Worm (Caenorhabditis elegans): ENCODE results near the gene C06H2.7.

The C06H2.7 gene

ce11 chrV:11113607-11114006 lies 31.0 kb downstream of the C06H2.7 start, which contains the start of gene math-33:
math-33 (plus strand) TSS chrV:11113907.
- TF ChIP-seq ceh-45 (GFP tag; IDR thresholded peaks at IDR 0.05) (no peak), hlh-8 (tag; optimal IDR thresholded peaks at IDR 0.05) (no peak), nfya-1 (tag; optimal IDR thresholded peaks at IDR 0.05) (no peak), rnt-1 (tag; optimal IDR thresholded peaks at IDR 0.05) (no peak), pat-9 (tag; optimal IDR thresholded peaks at IDR 0.05) (no peak), nhr-232 (tag; optimal IDR thresholded peaks at IDR 0.05) (no peak), T23F11.4 (GFP tag; optimal IDR thresholded peaks at IDR 0.05) (no peak), pros-1 (tag; optimal IDR thresholded peaks at IDR 0.05) (no peak), madf-2 (tag; optimal IDR thresholded peaks at IDR 0.05) (no peak), unc-42 (tag; optimal IDR thresholded peaks at IDR 0.05) (no peak), elt-4 (tag; optimal IDR thresholded peaks at IDR 0.05) (no peak), ama-1 (optimal IDR thresholded peaks at IDR 0.05) (no peak), ceh-9 (tag; optimal IDR thresholded peaks at IDR 0.05) (no peak), hlh-15 (tag; optimal IDR thresholded peaks at IDR 0.05) (no peak), fkh-10 (GFP tag; optimal IDR thresholded peaks at IDR 0.05) (no peak), eyg-1 (tag; optimal IDR thresholded peaks at IDR 0.05) (no peak), ceh-24 (tag; optimal IDR thresholded peaks at IDR 0.05) (no peak), ceh-14 (tag; optimal IDR thresholded peaks at IDR 0.05) (no peak)

DNA sequence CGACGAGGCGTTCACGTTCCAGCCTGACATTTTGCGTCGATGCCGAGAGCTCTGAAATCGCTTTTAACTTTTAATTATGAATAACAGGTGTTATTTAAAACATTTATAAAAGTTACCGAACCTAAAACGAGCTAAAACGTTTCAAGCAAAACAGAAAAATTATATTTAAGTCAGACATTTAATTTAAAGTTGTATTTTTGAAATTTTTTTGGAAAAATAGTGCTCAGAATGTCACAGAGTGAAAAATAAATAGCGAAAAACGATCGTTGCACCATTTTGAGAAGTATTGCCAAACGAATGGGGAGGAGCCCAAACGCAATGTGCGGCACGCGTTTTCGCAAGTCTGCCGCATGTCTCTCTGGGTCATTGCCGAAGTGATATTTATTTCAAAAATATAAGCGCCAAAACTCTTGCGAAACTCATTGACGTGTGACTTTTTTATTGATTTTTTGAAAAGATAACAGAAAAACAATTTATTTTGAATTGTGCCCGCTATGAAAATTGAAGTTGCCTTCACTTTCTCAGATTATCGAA lies 31.5 kb downstream of the C06H2.7 start, which contains the start of gene erfa-3:
TSS of gene erfa-3 (minus strand) at position 51 of the 534 bp plus-strand sequence.
- TF ChIP-seq pha-2 (tag; optimal IDR thresholded peaks at IDR 0.05) (peak; percentile 85), pqm-1 (tag; optimal IDR thresholded peaks at IDR 0.05) (no peak), tbx-7 (tag; optimal IDR thresholded peaks at IDR 0.05) (peak; percentile 44), ceh-22 (tag; optimal IDR thresholded peaks at IDR 0.05) (no peak), ceh-18 (tag; optimal IDR thresholded peaks at IDR 0.05) (peak; percentile 52), F13H6.1 (tag; optimal IDR thresholded peaks at IDR 0.05) (peak; percentile 63), hlh-30 (tag; optimal IDR thresholded peaks at IDR 0.05; ENCODE audit: insufficient read depth) (peak; percentile 49), fkh-10 (GFP tag; optimal IDR thresholded peaks at IDR 0.05) (no peak), ahr-1 (tag; optimal IDR thresholded peaks at IDR 0.05) (peak; percentile 57), ceh-31 (tag; optimal IDR thresholded peaks at IDR 0.05) (peak; percentile 70), nfya-1 (tag; optimal IDR thresholded peaks at IDR 0.05) (peak; percentile 73), lin-11 (tag; optimal IDR thresholded peaks at IDR 0.05) (peak; percentile 54), rnt-1 (tag; optimal IDR thresholded peaks at IDR 0.05) (peak; percentile 69), ceh-30 (tag; optimal IDR thresholded peaks at IDR 0.05) (no peak), unc-3 (GFP tag; conservative IDR thresholded peaks at IDR 0.05) (no peak), unc-3 (tag; optimal IDR thresholded peaks at IDR 0.05) (peak; percentile 68), elt-2 (tag; optimal IDR thresholded peaks at IDR 0.05) (peak; percentile 90), ztf-16 (tag; optimal IDR thresholded peaks at IDR 0.05) (peak; percentile 63), Y22D7AL.16 (tag; optimal IDR thresholded peaks at IDR 0.05) (peak; percentile 52), npax-4 (tag; optimal IDR thresholded peaks at IDR 0.05) (peak; percentile 45), ceh-9 (tag; optimal IDR thresholded peaks at IDR 0.05) (no peak), lim-6 (tag; optimal IDR thresholded peaks at IDR 0.05) (peak; percentile 49), C08G9.2 (tag; optimal IDR thresholded peaks at IDR 0.05) (peak; percentile 62), pha-4 (tag; optimal IDR thresholded peaks at IDR 0.05) (no peak), ceh-14 (tag; optimal IDR thresholded peaks at IDR 0.05) (peak; percentile 91), unc-86 (tag; optimal IDR thresholded peaks at IDR 0.05) (peak; percentile 74), ceh-2 (tag; optimal IDR thresholded peaks at IDR 0.05) (peak; percentile 65), unc-55 (GFP tag; optimal IDR thresholded peaks at IDR 0.05) (no peak), sox-2 (GFP tag; IDR thresholded peaks at IDR 0.05) (peak; percentile 45; the same call in 1 of the 2 replicates), C38D4.7 (GFP tag; optimal IDR thresholded peaks at IDR 0.05) (peak; percentile 71), ets-4 (tag; optimal IDR thresholded peaks at IDR 0.05) (peak; percentile 31), sdc-2 (tag; optimal IDR thresholded peaks at IDR 0.05) (peak; percentile 60), ceh-34 (tag; optimal IDR thresholded peaks at IDR 0.05) (peak; percentile 84), hlh-13 (GFP tag; optimal IDR thresholded peaks at IDR 0.05) (peak; percentile 18), K09A11.1 (tag; optimal IDR thresholded peaks at IDR 0.05; ENCODE audit: insufficient read depth) (peak; percentile 87), eyg-1 (tag; optimal IDR thresholded peaks at IDR 0.05) (no peak), fkh-6 (tag; optimal IDR thresholded peaks at IDR 0.05) (peak; percentile 73), hlh-8 (tag; optimal IDR thresholded peaks at IDR 0.05) (peak; percentile 68), che-1 (tag; optimal IDR thresholded peaks at IDR 0.05) (peak; percentile 65), odd-2 (tag; optimal IDR thresholded peaks at IDR 0.05) (peak; percentile 68)
